Fruit fly (Drosophila melanogaster) whole organism, wandering third instar larva: ENCODE results near the gene Vajk1.

Experiments
- Abd-B ChIP-seq: fragments of >200 bp; optimal IDR thresholded peaks from 2 replicates; lab custom pipeline; 2017; ENCODE audit warnings: missing biosample characterization, missing genetic modification characterization
- CG9705 ChIP-seq: fragments of 200-800 bp; sonication (Bioruptor generic); optimal IDR thresholded peaks from 2 replicates; lab custom pipeline; 2018; ENCODE audit warnings: missing biosample characterization, mild to moderate bottlenecking, missing genetic modification characterization
- CrebA ChIP-seq: fragments of 200-800 bp; sonication (Bioruptor generic); optimal IDR thresholded peaks from 2 replicates; lab custom pipeline; 2016; ENCODE audit warnings: missing biosample characterization, mild to moderate bottlenecking, missing genetic modification characterization, borderline replicate concordance
- Dfd ChIP-seq: fragments of >200 bp; optimal IDR thresholded peaks from 2 replicates; lab custom pipeline; 2017; ENCODE audit warnings: missing biosample characterization, missing genetic modification characterization
- Dif ChIP-seq: fragments of 200-275, 200-300 bp; sonication (Bioruptor generic); optimal IDR thresholded peaks from 2 replicates; lab custom pipeline; 2018; ENCODE audit warnings: missing biosample characterization, missing genetic modification characterization; ENCODE audit not compliant: partially characterized antibody
- GATAd ChIP-seq: sonication (Bioruptor generic); optimal IDR thresholded peaks from 2 replicates; lab custom pipeline; 2016; ENCODE audit warnings: missing biosample characterization, missing genetic modification characterization
- HLH106 ChIP-seq: fragments of 200-800 bp; optimal IDR thresholded peaks from 3 replicates; lab custom pipeline; 2019; ENCODE audit warnings: missing biosample characterization, mild to moderate bottlenecking, missing genetic modification characterization, moderate library complexity
- Hnf4 ChIP-seq: fragments of 200-800 bp; sonication (Bioruptor generic); optimal IDR thresholded peaks from 2 replicates; lab custom pipeline; 2016; ENCODE audit warnings: missing biosample characterization, mild to moderate bottlenecking, missing genetic modification characterization
- Hr83 ChIP-seq: fragments of 200-300 bp; sonication (Bioruptor generic); optimal IDR thresholded peaks from 2 replicates; lab custom pipeline; 2016; ENCODE audit warnings: missing biosample characterization, mild to moderate bottlenecking, missing genetic modification characterization, moderate library complexity; ENCODE audit not compliant: poor library complexity, severe bottlenecking
- Jra ChIP-seq: sonication (Bioruptor generic); optimal IDR thresholded peaks from 2 replicates; lab custom pipeline; 2016; ENCODE audit warnings: missing biosample characterization, missing genetic modification characterization
- Mio ChIP-seq: sonication (Bioruptor generic); optimal IDR thresholded peaks from 2 replicates; lab custom pipeline; 2016; ENCODE audit warnings: missing biosample characterization, missing genetic modification characterization
- Myc ChIP-seq: fragments of >200 bp; optimal IDR thresholded peaks from 2 replicates; lab custom pipeline; 2017
- N ChIP-seq: fragments of >200 bp; optimal IDR thresholded peaks from 2 replicates; lab custom pipeline; 2018; ENCODE audit warnings: missing biosample characterization, missing external identifiers, missing genetic modification characterization
- OdsH ChIP-seq: fragments of 200-800 bp; sonication (Bioruptor generic); optimal IDR thresholded peaks from 2 replicates; lab custom pipeline; 2016; ENCODE audit warnings: missing biosample characterization, mild to moderate bottlenecking, missing genetic modification characterization
- Rel ChIP-seq, 2 experiments: fragments of 200-800 bp; sonication (Bioruptor generic) in 1 of 2; optimal IDR thresholded peaks; 2 replicates in 1 of 2; 3 replicates in 1 of 2; lab custom pipeline; 2016 to 2019; ENCODE audit warnings: mild to moderate bottlenecking in 2 of 2, missing biosample characterization in 2 of 2, missing genetic modification characterization in 2 of 2, moderate library complexity in 1 of 2
- Sp1 ChIP-seq: fragments of 200-800 bp; sonication (Bioruptor generic); optimal IDR thresholded peaks from 3 replicates; lab custom pipeline; 2019; ENCODE audit warnings: missing biosample characterization, mild to moderate bottlenecking, missing genetic modification characterization, moderate library complexity
- Vsx2 ChIP-seq: fragments of 200-300, 225-300 bp; sonication (Bioruptor generic); optimal IDR thresholded peaks from 2 replicates; lab custom pipeline; 2018; ENCODE audit warnings: missing biosample characterization, missing genetic modification characterization; ENCODE audit not compliant: partially characterized antibody
- br ChIP-seq: fragments of 200-800 bp; sonication (Bioruptor generic); optimal IDR thresholded peaks from 2 replicates; lab custom pipeline; 2016; ENCODE audit warnings: missing biosample characterization, missing genetic modification characterization
- brk ChIP-seq: fragments of 200-800 bp; sonication (Bioruptor generic); optimal IDR thresholded peaks from 2 replicates; lab custom pipeline; 2016; ENCODE audit warnings: missing biosample characterization, mild to moderate bottlenecking, missing genetic modification characterization
- dl ChIP-seq, 2 experiments: fragments of 175-275, 200-275 bp in 1 of 2; fragments of 200-275 bp in 1 of 2; sonication (Bioruptor generic); optimal IDR thresholded peaks; lab custom pipeline; 2018; ENCODE audit warnings: mild to moderate bottlenecking in 2 of 2, missing biosample characterization in 2 of 2, missing genetic modification characterization in 2 of 2, moderate library complexity in 2 of 2; ENCODE audit not compliant: partially characterized antibody in 2 of 2, insufficient read depth in 1 of 2
- dmrt93B ChIP-seq: fragments of 200-800 bp; sonication (Bioruptor generic); optimal IDR thresholded peaks from 2 replicates; lab custom pipeline; 2018; ENCODE audit warnings: missing biosample characterization, mild to moderate bottlenecking, missing genetic modification characterization
- ey ChIP-seq: fragments of 200-800 bp; sonication (Bioruptor generic); optimal IDR thresholded peaks from 2 replicates; lab custom pipeline; 2016; ENCODE audit warnings: missing biosample characterization, missing genetic modification characterization
- foxo ChIP-seq, 2 experiments: fragments of 200-800 bp; sonication (Bioruptor generic); optimal IDR thresholded peaks; 2 replicates in 1 of 2; 3 replicates in 1 of 2; lab custom pipeline; 2016 to 2017; ENCODE audit warnings: missing biosample characterization in 2 of 2, missing genetic modification characterization in 2 of 2
- fru ChIP-seq: fragments of 200-800 bp; sonication (Bioruptor generic); optimal IDR thresholded peaks from 3 replicates; lab custom pipeline; 2016; ENCODE audit warnings: missing biosample characterization, mild to moderate bottlenecking, missing genetic modification characterization
- h ChIP-seq: fragments of 200-800 bp; sonication (Bioruptor generic); optimal IDR thresholded peaks from 3 replicates; lab custom pipeline; 2016; ENCODE audit warnings: missing biosample characterization, mild to moderate bottlenecking, missing genetic modification characterization
- jim ChIP-seq: fragments of 175-275, 200-325 bp; sonication (Bioruptor generic); optimal IDR thresholded peaks from 2 replicates; lab custom pipeline; 2016; ENCODE audit warnings: missing biosample characterization, mild to moderate bottlenecking, missing genetic modification characterization
- psq ChIP-seq: fragments of 200-800 bp; sonication (Bioruptor generic); optimal IDR thresholded peaks from 3 replicates; lab custom pipeline; 2017; ENCODE audit warnings: missing biosample characterization, mild to moderate bottlenecking, missing genetic modification characterization, moderate library complexity
- rgr ChIP-seq: fragments of 200-800 bp; sonication (Bioruptor generic); optimal IDR thresholded peaks from 3 replicates; lab custom pipeline; 2016; ENCODE audit warnings: missing biosample characterization, mild to moderate bottlenecking, missing genetic modification characterization
- sage ChIP-seq: fragments of 200-800 bp; sonication (Bioruptor generic); optimal IDR thresholded peaks from 2 replicates; lab custom pipeline; 2016; ENCODE audit warnings: missing biosample characterization, mild to moderate bottlenecking, missing genetic modification characterization
- sv ChIP-seq: fragments of 200-800 bp; sonication (Bioruptor generic); optimal IDR thresholded peaks from 3 replicates; lab custom pipeline; 2016; ENCODE audit warnings: missing biosample characterization, missing genetic modification characterization
- usp ChIP-seq: fragments of >200 bp; optimal IDR thresholded peaks from 2 replicates; lab custom pipeline; 2017; ENCODE audit warnings: missing biosample characterization, missing genetic modification characterization
- woc ChIP-seq: sonication (Bioruptor generic); optimal IDR thresholded peaks from 2 replicates; lab custom pipeline; 2016; ENCODE audit warnings: missing biosample characterization, mild to moderate bottlenecking, missing genetic modification characterization

Gene Vajk1

dm6 chr2L:13905848-13906585 lies 17.3 kb downstream of the Vajk1 start:
- TF ChIP-seq HLH106 (tag; lab: Kevin White, UChicago), result no peak
- TF ChIP-seq woc (GFP tag; lab: Kevin White, UChicago), result no peak
- TF ChIP-seq foxo (GFP tag; optimal IDR thresholded peaks at IDR 0.05; lab: Kevin White, UChicago), result no peak
- no peak for TF ChIP-seq sv (GFP tag; lab: Kevin White, UChicago)
- TF ChIP-seq dl (GFP tag; optimal IDR thresholded peaks at IDR 0.05; lab: Kevin White, UChicago; ENCODE audit: insufficient read depth in 1 of 2, partially characterized antibody in 2 of 2), result no peak
- no peak for TF ChIP-seq Hr83 (GFP tag; lab: Kevin White, UChicago)
- TF ChIP-seq Dif (GFP tag; lab: Kevin White, UChicago), result no peak
- TF ChIP-seq ey (GFP tag; lab: Kevin White, UChicago), result no peak
- no peak for TF ChIP-seq jim (GFP tag; lab: Kevin White, UChicago)
- TF ChIP-seq br (GFP tag; lab: Kevin White, UChicago), result no peak
- TF ChIP-seq Abd-B (GFP tag; lab: Kevin White, UChicago), result no peak
- no peak for TF ChIP-seq Rel (GFP tag; optimal IDR thresholded peaks at IDR 0.05; lab: Kevin White, UChicago)
- TF ChIP-seq Rel (tag; optimal IDR thresholded peaks at IDR 0.05; lab: Kevin White, UChicago), result no peak
- no peak for TF ChIP-seq N
- TF ChIP-seq, all 38 proteins: peak for 0

- TF ChIP-seq Sp1 (GFP tag; lab: Kevin White, UChicago), result no peak
- TF ChIP-seq woc (GFP tag; lab: Kevin White, UChicago), result peak; percentile 17
- peak; percentile 55 for TF ChIP-seq br (GFP tag; lab: Kevin White, UChicago)
- TF ChIP-seq psq, result peak; percentile 37
- peak; percentile 76 for TF ChIP-seq fru (GFP tag; lab: Kevin White, UChicago)
- TF ChIP-seq ey (GFP tag; lab: Kevin White, UChicago), result peak; percentile 17
- peak; percentile 27 for TF ChIP-seq Vsx2 (GFP tag; lab: Kevin White, UChicago)
- peak; percentile 20 for TF ChIP-seq sv (GFP tag; lab: Kevin White, UChicago)
- TF ChIP-seq usp (GFP tag; lab: Kevin White, UChicago), result no peak
- no peak for TF ChIP-seq Jra (GFP tag; lab: Kevin White, UChicago)
- TF ChIP-seq h (GFP tag; lab: Kevin White, UChicago), result peak; percentile 57
- peak; percentile 25 for TF ChIP-seq Dif (GFP tag; lab: Kevin White, UChicago)
- TF ChIP-seq brk (GFP tag; lab: Kevin White, UChicago), result no peak
- TF ChIP-seq GATAd, result no peak
- TF ChIP-seq Myc (lab: Kevin White, UChicago), result no peak
- no peak for TF ChIP-seq Rel (GFP tag; optimal IDR thresholded peaks at IDR 0.05; lab: Kevin White, UChicago)
- TF ChIP-seq Rel (tag; optimal IDR thresholded peaks at IDR 0.05; lab: Kevin White, UChicago), result peak; percentile 12
- peak; percentile 8 for TF ChIP-seq CG9705
- TF ChIP-seq HLH106 (tag; lab: Kevin White, UChicago), result peak; percentile 71
- peak; percentile 53 for TF ChIP-seq Hr83 (GFP tag; lab: Kevin White, UChicago)
- TF ChIP-seq Hnf4 (GFP tag; lab: Kevin White, UChicago), result peak; percentile 22
- peak; percentile 39 for TF ChIP-seq OdsH (GFP tag; lab: Kevin White, UChicago)
- no peak for TF ChIP-seq dl (GFP tag; optimal IDR thresholded peaks at IDR 0.05; lab: Kevin White, UChicago; ENCODE audit: insufficient read depth in 1 of 2, partially characterized antibody in 2 of 2)
- TF ChIP-seq foxo (GFP tag; optimal IDR thresholded peaks at IDR 0.05; lab: Kevin White, UChicago), result peak in 1 of 2 experiments; percentile 68
- no peak for TF ChIP-seq N
- no peak for TF ChIP-seq CrebA (GFP tag; lab: Kevin White, UChicago)
- no peak for TF ChIP-seq Dfd (GFP tag; lab: Kevin White, UChicago)
- TF ChIP-seq Mio (GFP tag; lab: Kevin White, UChicago), result no peak
- TF ChIP-seq jim (GFP tag; lab: Kevin White, UChicago), result no peak
- no peak for TF ChIP-seq dmrt93B
- TF ChIP-seq rgr (GFP tag; lab: Kevin White, UChicago), result peak; percentile 55
- TF ChIP-seq sage (GFP tag; lab: Kevin White, UChicago), result no peak
- TF ChIP-seq, all 38 proteins: peak for 17
Observed at dm6 chr2L:13905072-13905847, 18.1 kb downstream of the Vajk1 start, which contains the start of gene Ance. Gene Ance (plus strand): TSS chr2L:13905645.
